Worm (Caenorhabditis elegans) whole organism, L4 larva: ENCODE data around the gene F29C12.6.

Experiments used
- F26F4.8 ChIP-seq: fragments of 200-800 bp; sonication (Bioruptor generic); conservative IDR thresholded peaks from 2 replicates; pipeline ENCODE4 v1.3.6; 2022; ENCODE audit warnings: missing genetic modification characterization, missing compliant biosample characterization
- T20F7.1 ChIP-seq: fragments of 200-800 bp; sonication (Bioruptor generic); optimal IDR thresholded peaks from 2 replicates; lab custom pipeline; 2018; ENCODE audit warnings: mild to moderate bottlenecking, missing genetic modification characterization, missing compliant biosample characterization
- Y75B8A.6 ChIP-seq: fragments of 200-800 bp; sonication (Bioruptor generic); IDR thresholded peaks from 2 replicates; pipeline ENCODE4 v1.3.6; 2022; ENCODE audit warnings: missing genetic modification reagents, missing genetic modification characterization, missing compliant biosample characterization
- daf-12 ChIP-seq: fragments of 150-350 bp; optimal IDR thresholded peaks from 2 replicates; lab custom pipeline; 2014; ENCODE audit warnings: missing biosample characterization, missing genetic modification reagents, missing genetic modification characterization
- dmd-6 ChIP-seq: fragments of 200-800 bp; sonication (Bioruptor generic); IDR thresholded peaks from 2 replicates; pipeline ENCODE4 v1.3.6; 2022; ENCODE audit warnings: missing genetic modification reagents, missing genetic modification characterization, missing compliant biosample characterization
- lin-15B ChIP-seq: fragments of 150-350 bp; sonication (generic microtip); optimal IDR thresholded peaks from 3 replicates; lab custom pipeline; 2014; ENCODE audit warnings: missing biosample characterization, missing genetic modification characterization
- mes-2 ChIP-seq: sonication (generic microtip); optimal IDR thresholded peaks from 2 replicates; lab custom pipeline; 2016; ENCODE audit warnings: missing genotype, mild to moderate bottlenecking, missing genetic modification characterization, missing compliant biosample characterization; ENCODE audit not compliant: poor library complexity, severe bottlenecking
- nhr-25 ChIP-seq: sonication (generic microtip); optimal IDR thresholded peaks from 2 replicates; lab custom pipeline; 2017; ENCODE audit warnings: missing genetic modification characterization, mild to moderate bottlenecking, missing compliant biosample characterization, antibody characterized with exemption, moderate library complexity, borderline replicate concordance; ENCODE audit not compliant: insufficient read depth
- nhr-6 ChIP-seq: fragments of 150-350 bp; optimal IDR thresholded peaks from 2 replicates; lab custom pipeline; 2014; ENCODE audit warnings: missing biosample characterization, missing genetic modification characterization
- nhr-77 ChIP-seq: fragments of 150-350 bp; optimal IDR thresholded peaks from 2 replicates; lab custom pipeline; 2014; ENCODE audit warnings: missing biosample characterization, missing genetic modification characterization
- spr-1 ChIP-seq: sonication (generic microtip); optimal IDR thresholded peaks from 2 replicates; lab custom pipeline; 2016; ENCODE audit warnings: mild to moderate bottlenecking, missing genetic modification characterization, missing compliant biosample characterization
- ztf-11 ChIP-seq: fragments of 150-350 bp; optimal IDR thresholded peaks from 2 replicates; lab custom pipeline; 2014; ENCODE audit warnings: missing biosample characterization, missing genetic modification characterization

DNA sequence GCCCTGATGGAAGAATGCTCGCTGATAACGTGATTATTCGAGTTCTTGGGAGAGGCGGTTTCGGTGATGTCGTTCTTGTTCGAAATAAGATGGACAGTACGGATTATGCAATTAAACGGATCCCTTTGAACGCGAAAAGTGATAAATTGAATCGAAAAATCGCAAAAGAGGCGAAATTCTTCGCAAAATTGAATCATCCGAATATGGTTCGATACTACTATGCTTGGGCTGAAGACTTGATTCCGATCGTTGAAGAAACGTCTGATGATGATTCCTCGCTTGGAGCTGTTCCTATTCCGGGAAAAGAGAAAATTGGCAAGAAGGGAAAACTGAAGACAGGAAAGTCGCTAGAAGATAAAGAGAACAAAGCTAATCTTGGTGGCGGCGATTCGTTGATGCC is 43.8 kb upstream of the F29C12.6 start:
- TF ChIP-seq T20F7.1 (GFP tag; lab: Kevin White, UChicago) (no peak), mes-2 (tag; lab: Kevin White, UChicago) (no peak), nhr-25 (tag; lab: Kevin White, UChicago) (no peak), daf-12 (no peak), ztf-11 (tag; lab: Kevin White, UChicago) (no peak), F26F4.8 (no peak), dmd-6 (GFP tag; lab: Robert Waterston, UW) (no peak), nhr-77 (tag; lab: Kevin White, UChicago) (no peak), nhr-6 (tag; lab: Kevin White, UChicago) (no peak), Y75B8A.6 (GFP tag; lab: Robert Waterston, UW) (no peak), lin-15B (no peak), spr-1 (tag; lab: Kevin White, UChicago) (no peak)
